Worm (Caenorhabditis elegans) whole organism, early embryonic: ENCODE data around the gene nfm-1.

Experiments used
- B0310.2 ChIP-seq: sonication (generic microtip); optimal IDR thresholded peaks from 2 replicates; lab custom pipeline; 2016; ENCODE audit warnings: mild to moderate bottlenecking, missing genetic modification characterization, missing compliant biosample characterization
- F13C5.2 ChIP-seq: sonication (generic microtip); optimal IDR thresholded peaks from 2 replicates; lab custom pipeline; 2017; ENCODE audit warnings: mild to moderate bottlenecking, missing genetic modification characterization, inconsistent platforms, missing compliant biosample characterization
- aly-1 ChIP-seq: sonication (generic microtip); optimal IDR thresholded peaks from 2 replicates; lab custom pipeline; 2016; ENCODE audit warnings: missing genetic modification characterization, missing compliant biosample characterization
- ama-1 ChIP-seq: fragments of 150-350 bp; optimal IDR thresholded peaks from 2 replicates; lab custom pipeline; 2014
- ceh-13 ChIP-seq: fragments of 200-800 bp; sonication (Bioruptor generic); optimal IDR thresholded peaks from 2 replicates; lab custom pipeline; 2018; ENCODE audit warnings: mild to moderate bottlenecking, missing genetic modification characterization, missing compliant biosample characterization
- ceh-36 ChIP-seq: sonication (generic microtip); optimal IDR thresholded peaks from 2 replicates; lab custom pipeline; 2016; ENCODE audit warnings: missing genetic modification characterization, inconsistent platforms, missing compliant biosample characterization
- ets-7 ChIP-seq: sonication (generic microtip); optimal IDR thresholded peaks from 2 replicates; lab custom pipeline; 2016; ENCODE audit warnings: missing genotype, missing genetic modification characterization, missing compliant biosample characterization
- flt-1 ChIP-seq: fragments of 200-800 bp; sonication (Bioruptor generic); IDR thresholded peaks from 2 replicates; pipeline ENCODE4 v1.3.6; 2022; ENCODE audit warnings: missing genetic modification characterization, missing compliant biosample characterization
- hmbx-1 ChIP-seq: sonication (generic microtip); optimal IDR thresholded peaks from 2 replicates; lab custom pipeline; 2016; ENCODE audit warnings: mild to moderate bottlenecking, missing genetic modification characterization, missing compliant biosample characterization
- hmg-4 ChIP-seq: fragments of 200-800 bp; sonication (Bioruptor generic); optimal IDR thresholded peaks from 2 replicates; lab custom pipeline; 2018; ENCODE audit warnings: mild to moderate bottlenecking, missing genetic modification characterization, missing compliant biosample characterization
- hnd-1 ChIP-seq: sonication (generic microtip); optimal IDR thresholded peaks from 2 replicates; lab custom pipeline; 2016; ENCODE audit warnings: missing genetic modification characterization, missing compliant biosample characterization
- pes-1 ChIP-seq: fragments of 200-800 bp; sonication (Bioruptor generic); IDR thresholded peaks from 2 replicates; pipeline ENCODE4 v1.3.6; 2022; ENCODE audit warnings: missing genetic modification reagents, missing genetic modification characterization, missing compliant biosample characterization
- scrt-1 ChIP-seq: fragments of 200-800 bp; sonication (Bioruptor generic); IDR thresholded peaks from 2 replicates; pipeline ENCODE4 v1.3.6; 2022; ENCODE audit warnings: missing genetic modification characterization, missing compliant biosample characterization
- sea-1 ChIP-seq: fragments of 200-800 bp; sonication (Bioruptor generic); conservative IDR thresholded peaks from 2 replicates; pipeline ENCODE4 v1.3.6; 2022; ENCODE audit warnings: missing genetic modification characterization, missing compliant biosample characterization
- tbx-11 ChIP-seq: fragments of 200-800 bp; sonication (Bioruptor generic); IDR thresholded peaks from 2 replicates; pipeline ENCODE4 v1.3.6; 2022; ENCODE audit warnings: missing genetic modification characterization, missing compliant biosample characterization
- tbx-37 ChIP-seq: fragments of 200-800 bp; sonication (Bioruptor generic); conservative IDR thresholded peaks from 2 replicates; pipeline ENCODE4 v1.3.6; 2022; ENCODE audit warnings: missing genetic modification reagents, missing genetic modification characterization, missing compliant biosample characterization
- tra-4 ChIP-seq: sonication (generic microtip); optimal IDR thresholded peaks from 2 replicates; lab custom pipeline; 2017; ENCODE audit warnings: missing genetic modification characterization, missing compliant biosample characterization

The nfm-1 gene

DNA sequence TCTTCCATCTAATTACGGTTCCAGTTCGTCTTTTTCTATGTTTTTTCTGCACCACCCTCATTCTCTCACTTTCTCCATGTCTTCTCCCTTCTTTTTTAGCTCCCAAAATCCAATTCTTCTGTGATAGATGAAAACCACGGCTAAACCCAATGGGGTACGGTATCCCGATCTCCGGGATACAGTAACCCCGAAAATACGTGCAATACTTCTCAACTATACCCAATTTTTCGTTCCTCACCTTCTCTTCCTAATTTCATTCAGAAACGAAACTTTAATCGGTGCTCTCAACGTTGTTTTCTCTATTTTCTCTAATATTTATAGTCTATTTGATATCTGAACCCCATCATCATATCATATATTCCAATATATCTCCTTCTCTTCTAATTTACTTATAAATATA is 35.6 kb upstream of the nfm-1 start:
- TF ChIP-seq hmbx-1 (no peak), scrt-1 (GFP tag; lab: Robert Waterston, UW) (no peak), ama-1 (no peak), F13C5.2 (tag; lab: Kevin White, UChicago) (no peak), hnd-1 (tag; lab: Kevin White, UChicago) (no peak), B0310.2 (no peak), hmg-4 (no peak)

ce11 chrIII:6132068-6132467 is 27.2 kb upstream of the nfm-1 start:
- no peak for TF ChIP-seq flt-1 (GFP tag; lab: Robert Waterston, UW)
- TF ChIP-seq aly-1 (tag; lab: Kevin White, UChicago) = no peak
- no peak for TF ChIP-seq ets-7 (tag; lab: Kevin White, UChicago)
- TF ChIP-seq tbx-37 (GFP tag; lab: Robert Waterston, UW) = no peak
- TF ChIP-seq ama-1 = no peak
- TF ChIP-seq pes-1 (GFP tag; lab: Robert Waterston, UW) = no peak
- no peak for TF ChIP-seq tbx-11 (GFP tag; lab: Robert Waterston, UW)
- TF ChIP-seq F13C5.2 (tag; lab: Kevin White, UChicago) = no peak
- TF ChIP-seq ceh-13 = no peak
- no peak for TF ChIP-seq scrt-1 (GFP tag; lab: Robert Waterston, UW)
- TF ChIP-seq hmg-4 = no peak
- no peak for TF ChIP-seq tra-4 (tag; lab: Kevin White, UChicago)
- no peak for TF ChIP-seq B0310.2
- no peak for TF ChIP-seq ceh-36 (tag; lab: Kevin White, UChicago)
- no peak for TF ChIP-seq hmbx-1
- TF ChIP-seq sea-1 (GFP tag; lab: Robert Waterston, UW) = no peak
- no peak for TF ChIP-seq hnd-1 (tag; lab: Kevin White, UChicago)

- TF ChIP-seq F13C5.2 (tag; lab: Kevin White, UChicago) (peak; percentile 62), hmbx-1 (peak; percentile 57), tbx-11 (GFP tag; lab: Robert Waterston, UW) (0 out of 2 replicates have a peak, but pooled peaks have one; percentile 14), ceh-36 (tag; lab: Kevin White, UChicago) (peak; percentile 39)
Measured at ce11 chrIII:6133389-6133789, 25.9 kb upstream of the nfm-1 start.

DNA sequence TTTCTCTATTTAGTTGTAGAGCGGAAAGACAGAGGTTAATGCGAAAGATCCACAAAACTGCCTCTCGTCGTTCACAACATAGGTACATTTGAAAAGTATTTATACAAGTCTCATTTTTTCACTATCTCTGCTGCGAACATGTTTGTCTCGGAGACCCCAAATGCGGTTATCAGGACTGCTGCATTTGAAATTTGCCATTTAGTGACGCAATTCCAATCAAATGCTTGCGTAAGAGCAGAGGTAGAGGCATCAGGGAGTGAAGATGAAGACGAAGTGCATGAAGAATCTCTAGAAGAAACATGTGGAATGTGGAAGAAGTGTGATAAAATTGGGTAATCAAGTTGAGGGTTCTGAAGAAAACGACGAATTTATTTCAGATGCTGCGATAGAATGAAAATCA is 25.1 kb upstream of the nfm-1 start:
- no peak for TF ChIP-seq ceh-13
- TF ChIP-seq aly-1 (tag; lab: Kevin White, UChicago) = no peak
- TF ChIP-seq ama-1 = no peak
- TF ChIP-seq hmbx-1 = no peak
- TF ChIP-seq hnd-1 (tag; lab: Kevin White, UChicago) = no peak
- TF ChIP-seq B0310.2 = no peak
- no peak for TF ChIP-seq sea-1 (GFP tag; lab: Robert Waterston, UW)
- TF ChIP-seq hmg-4 = no peak
- no peak for TF ChIP-seq tbx-37 (GFP tag; lab: Robert Waterston, UW)
- TF ChIP-seq ceh-36 (tag; lab: Kevin White, UChicago) = no peak
- no peak for TF ChIP-seq F13C5.2 (tag; lab: Kevin White, UChicago)
- TF ChIP-seq flt-1 (GFP tag; lab: Robert Waterston, UW) = no peak

- TF ChIP-seq ceh-36 (tag; lab: Kevin White, UChicago) = no peak
- TF ChIP-seq hmg-4 = peak; percentile 22
- TF ChIP-seq sea-1 (GFP tag; lab: Robert Waterston, UW) = 0 out of 2 replicates have a peak, but pooled peaks have one; percentile 16
Measured at ce11 chrIII:6135211-6135610, 24.0 kb upstream of the nfm-1 start.

DNA sequence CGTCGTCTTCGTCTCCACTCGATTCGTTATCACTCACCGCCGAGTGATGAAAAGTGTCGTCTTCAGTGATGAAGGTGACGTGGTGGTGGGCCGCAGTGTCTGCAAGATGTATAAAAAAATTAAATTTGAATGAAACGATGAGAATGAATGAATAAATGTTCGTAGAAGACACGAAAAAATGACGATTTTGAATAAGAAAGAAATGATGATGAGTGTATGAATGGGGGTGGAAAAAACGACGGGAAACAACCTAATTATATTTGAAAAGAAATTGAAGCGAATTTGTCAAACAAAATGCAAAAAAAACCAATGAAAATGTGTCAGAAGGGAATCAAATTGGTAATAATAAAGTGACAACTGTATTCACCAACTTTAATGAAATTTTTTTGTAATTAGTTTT is 23.1 kb upstream of the nfm-1 start, which contains the start of gene mvk-1:
mvk-1 (minus strand) TSS at position 101 of the 400 bp plus-strand sequence.
- TF ChIP-seq tra-4 (tag; lab: Kevin White, UChicago) (no peak), hnd-1 (tag; lab: Kevin White, UChicago) (no peak), ama-1 (no peak), sea-1 (GFP tag; lab: Robert Waterston, UW) (no peak), tbx-11 (GFP tag; lab: Robert Waterston, UW) (no peak), flt-1 (GFP tag; lab: Robert Waterston, UW) (no peak), tbx-37 (GFP tag; lab: Robert Waterston, UW) (no peak)

- 0 out of 2 replicates have a peak, but pooled peaks have one; percentile 45 for TF ChIP-seq pes-1 (GFP tag; lab: Robert Waterston, UW)
- no peak for TF ChIP-seq ets-7 (tag; lab: Kevin White, UChicago)
- no peak for TF ChIP-seq F13C5.2 (tag; lab: Kevin White, UChicago)
Measured at ce11 chrIII:6137431-6137830, 21.8 kb upstream of the nfm-1 start.

DNA sequence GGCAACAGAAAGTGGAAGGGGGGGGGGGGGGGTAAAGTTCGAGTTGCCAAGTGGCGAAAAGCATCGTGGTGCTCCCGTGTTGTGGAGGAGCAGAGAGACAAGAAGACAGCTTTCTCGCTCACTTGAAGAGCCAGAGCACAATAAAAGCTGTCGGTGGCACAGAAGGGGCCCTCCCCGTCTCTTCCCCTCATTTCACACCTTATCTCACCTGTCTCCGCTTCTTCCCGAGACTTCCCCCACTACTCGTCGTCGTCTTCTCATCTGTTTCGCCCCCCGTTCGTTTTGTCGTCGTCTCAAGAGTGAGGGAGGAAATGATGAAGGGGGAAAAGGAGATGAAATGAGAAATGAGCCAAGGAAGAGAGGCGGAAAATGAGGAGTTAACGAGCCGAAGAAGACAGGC is 20.8 kb upstream of the nfm-1 start:
- TF ChIP-seq B0310.2 (no peak), F13C5.2 (tag; lab: Kevin White, UChicago) (no peak), aly-1 (tag; lab: Kevin White, UChicago) (peak; percentile 23), ets-7 (tag; lab: Kevin White, UChicago) (no peak), hnd-1 (tag; lab: Kevin White, UChicago) (no peak), flt-1 (GFP tag; lab: Robert Waterston, UW) (no peak), hmg-4 (peak; percentile 59), ceh-36 (tag; lab: Kevin White, UChicago) (peak; percentile 47), tbx-11 (GFP tag; lab: Robert Waterston, UW) (no peak), hmbx-1 (no peak)

- no peak for TF ChIP-seq ceh-13
- TF ChIP-seq hmg-4 = no peak
- TF ChIP-seq tbx-11 (GFP tag; lab: Robert Waterston, UW) = no peak
- TF ChIP-seq B0310.2 = no peak
Measured at ce11 chrIII:6139328-6139727, 19.9 kb upstream of the nfm-1 start.
